Worm (Caenorhabditis elegans): Measurements from ENCODE around the gene oac-1.

Gene oac-1

DNA sequence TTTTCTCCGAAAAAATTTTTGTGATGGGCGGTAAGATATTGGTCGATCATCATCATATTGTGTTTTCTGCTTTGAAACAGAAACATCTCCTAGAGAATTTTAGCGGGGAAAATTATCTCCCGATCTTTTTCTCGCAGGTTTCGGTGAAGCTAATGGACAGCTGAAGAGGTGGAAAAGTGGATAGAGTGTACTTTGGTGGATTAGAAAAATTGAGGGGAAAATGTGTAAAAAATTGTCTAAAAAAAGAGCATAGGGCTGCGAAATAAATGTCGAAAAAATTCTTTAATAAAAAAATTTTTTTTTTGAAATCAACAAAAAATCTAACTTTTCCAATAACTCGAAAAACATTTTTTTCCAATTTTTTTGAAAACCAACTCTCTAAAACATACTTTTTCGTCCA is at the start of gene oac-1:
Gene oac-1 (minus strand): TSS at position 101 of the 400 bp plus-strand sequence.
- TF ChIP-seq him-1 (tag; optimal IDR thresholded peaks at IDR 0.05) (no peak), W03F9.2 (tag; optimal IDR thresholded peaks at IDR 0.05) (no peak), dao-5 (tag; optimal IDR thresholded peaks at IDR 0.05) (no peak)

DNA sequence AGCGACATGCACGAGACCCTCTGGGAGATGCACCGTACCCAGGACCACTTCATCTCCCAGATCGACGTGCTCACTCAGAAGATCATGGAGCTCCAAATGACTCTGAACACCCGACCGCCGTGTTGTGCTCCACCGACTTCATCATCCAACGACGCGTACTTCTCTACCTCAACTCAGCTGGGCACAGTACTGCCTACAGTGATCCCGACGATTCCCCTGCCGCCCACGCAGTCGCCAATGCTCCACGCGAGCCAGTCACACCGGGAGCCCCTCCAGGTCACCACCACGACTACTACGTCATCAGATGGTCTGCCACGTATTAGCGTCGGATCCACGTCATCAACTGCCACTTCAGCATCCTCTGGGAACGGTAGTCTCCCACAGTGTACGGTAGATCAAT is 49.6 kb upstream of the oac-1 start:
- TF ChIP-seq dao-5 (tag; optimal IDR thresholded peaks at IDR 0.05) (no peak), him-1 (tag; optimal IDR thresholded peaks at IDR 0.05) (no peak), W03F9.2 (tag; optimal IDR thresholded peaks at IDR 0.05) (no peak)

ce11 chrV:19599087-19599486 is 43.3 kb upstream of the oac-1 start:
- TF ChIP-seq him-1 (tag; optimal IDR thresholded peaks at IDR 0.05) (no peak), W03F9.2 (tag; optimal IDR thresholded peaks at IDR 0.05) (no peak), dao-5 (tag; optimal IDR thresholded peaks at IDR 0.05) (no peak)

- no peak for TF ChIP-seq W03F9.2 (tag; optimal IDR thresholded peaks at IDR 0.05)
These were observed 35.1 kb upstream of the oac-1 start for ce11 chrV:19590826-19591225.

- TF ChIP-seq him-1 (tag; optimal IDR thresholded peaks at IDR 0.05) (no peak), dao-5 (tag; optimal IDR thresholded peaks at IDR 0.05) (no peak), W03F9.2 (tag; optimal IDR thresholded peaks at IDR 0.05) (no peak)
These were observed 26.5 kb upstream of the oac-1 start for ce11 chrV:19582256-19582655.

DNA sequence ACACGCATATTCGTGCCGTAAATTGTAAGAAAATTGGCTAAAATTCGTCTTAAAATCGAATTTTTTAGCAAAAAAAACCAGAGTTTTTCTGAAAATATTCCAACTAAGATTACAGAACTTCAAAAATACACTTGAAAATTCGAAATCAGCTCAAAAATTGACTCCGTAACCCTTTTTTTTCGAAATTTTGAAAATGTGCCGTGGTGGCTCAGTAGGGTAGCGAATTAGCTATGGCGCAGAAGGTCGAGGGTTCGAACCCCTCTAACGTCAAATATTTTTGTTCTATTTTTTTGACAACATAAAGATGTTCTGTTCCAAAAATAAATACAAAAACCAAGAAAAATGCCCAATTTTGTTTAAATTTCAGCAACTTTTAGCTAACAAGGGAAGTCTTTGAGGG is 23.7 kb upstream of the oac-1 start:
- TF ChIP-seq dao-5 (tag; optimal IDR thresholded peaks at IDR 0.05) (no peak), him-1 (tag; optimal IDR thresholded peaks at IDR 0.05) (no peak)

DNA sequence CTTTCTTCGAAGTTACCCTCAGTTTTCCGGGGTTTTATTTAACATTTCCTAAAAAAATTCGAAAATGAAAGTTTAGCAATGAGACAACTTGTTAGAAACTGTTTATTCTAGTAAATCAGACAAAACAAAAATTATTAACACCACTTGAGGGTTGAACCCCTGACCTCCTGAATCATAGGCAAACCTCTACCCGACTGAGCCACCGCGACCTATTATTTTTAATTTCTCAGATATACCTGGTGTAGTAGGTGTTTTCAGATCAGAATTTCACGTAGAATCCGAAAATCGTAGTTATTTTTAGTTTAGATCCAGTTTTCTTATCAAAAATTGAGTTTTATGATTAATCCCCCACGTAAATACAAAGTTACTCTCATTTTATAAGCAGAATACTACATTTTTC is 14.3 kb upstream of the oac-1 start:
- TF ChIP-seq him-1 (tag; optimal IDR thresholded peaks at IDR 0.05) (no peak), dao-5 (tag; optimal IDR thresholded peaks at IDR 0.05) (no peak), W03F9.2 (tag; optimal IDR thresholded peaks at IDR 0.05) (no peak)

- TF ChIP-seq W03F9.2 (tag; optimal IDR thresholded peaks at IDR 0.05) = no peak
- no peak for TF ChIP-seq dao-5 (tag; optimal IDR thresholded peaks at IDR 0.05)
- no peak for TF ChIP-seq him-1 (tag; optimal IDR thresholded peaks at IDR 0.05)
These were observed 9.3 kb upstream of the oac-1 start, which contains the start of gene kcnl-1 for ce11 chrV:19565082-19565481. Gene kcnl-1, plus strand, starts transcription at chrV:19565382.

ce11 chrV:19555350-19555749 is 419 bp downstream of the oac-1 start:
- no peak for TF ChIP-seq W03F9.2 (tag; optimal IDR thresholded peaks at IDR 0.05)
- TF ChIP-seq dao-5 (tag; optimal IDR thresholded peaks at IDR 0.05) = no peak
- no peak for TF ChIP-seq him-1 (tag; optimal IDR thresholded peaks at IDR 0.05)

DNA sequence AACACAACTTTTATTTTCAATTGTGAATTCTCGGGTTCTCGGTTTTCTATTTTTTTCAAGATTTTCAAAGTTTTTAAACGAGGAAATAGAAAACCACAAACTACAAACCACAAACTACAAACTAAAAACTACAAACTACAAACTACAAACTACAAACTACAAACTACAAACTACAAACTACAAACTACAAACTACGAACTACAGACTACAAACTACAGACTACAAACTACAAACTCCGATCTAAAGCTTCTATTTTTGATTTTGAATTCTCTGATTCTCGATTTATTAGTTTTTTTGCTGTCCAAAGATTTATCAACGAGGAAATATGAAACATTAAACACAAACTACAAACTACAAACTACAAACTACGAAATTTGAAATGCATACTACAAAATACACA is 5.5 kb downstream of the oac-1 start:
- TF ChIP-seq dao-5 (tag; optimal IDR thresholded peaks at IDR 0.05) = no peak
- TF ChIP-seq W03F9.2 (tag; optimal IDR thresholded peaks at IDR 0.05) = no peak
- no peak for TF ChIP-seq him-1 (tag; optimal IDR thresholded peaks at IDR 0.05)

ce11 chrV:19549689-19550088 is 6.1 kb downstream of the oac-1 start, which contains the start of gene Y43F8B.20:
Gene Y43F8B.20, minus strand, starts transcription at chrV:19549789.
- no peak for TF ChIP-seq W03F9.2 (tag; optimal IDR thresholded peaks at IDR 0.05)
- no peak for TF ChIP-seq him-1 (tag; optimal IDR thresholded peaks at IDR 0.05)
- no peak for TF ChIP-seq dao-5 (tag; optimal IDR thresholded peaks at IDR 0.05)

- no peak for TF ChIP-seq W03F9.2 (tag; optimal IDR thresholded peaks at IDR 0.05)
- TF ChIP-seq him-1 (tag; optimal IDR thresholded peaks at IDR 0.05) = no peak
- TF ChIP-seq dao-5 (tag; optimal IDR thresholded peaks at IDR 0.05) = no peak
These were observed 9.1 kb downstream of the oac-1 start for ce11 chrV:19546673-19547072.

ce11 chrV:19546100-19546499 is 9.7 kb downstream of the oac-1 start, which contains the start of gene Y43F8B.1:
Gene Y43F8B.1, minus strand, starts transcription at chrV:19546200.
- TF ChIP-seq him-1 (tag; optimal IDR thresholded peaks at IDR 0.05) (no peak), W03F9.2 (tag; optimal IDR thresholded peaks at IDR 0.05) (no peak), dao-5 (tag; optimal IDR thresholded peaks at IDR 0.05) (no peak)

- TF ChIP-seq W03F9.2 (tag; optimal IDR thresholded peaks at IDR 0.05) (no peak), dao-5 (tag; optimal IDR thresholded peaks at IDR 0.05) (no peak), him-1 (tag; optimal IDR thresholded peaks at IDR 0.05) (no peak)
These were observed 10.7 kb downstream of the oac-1 start for ce11 chrV:19545026-19545425.

DNA sequence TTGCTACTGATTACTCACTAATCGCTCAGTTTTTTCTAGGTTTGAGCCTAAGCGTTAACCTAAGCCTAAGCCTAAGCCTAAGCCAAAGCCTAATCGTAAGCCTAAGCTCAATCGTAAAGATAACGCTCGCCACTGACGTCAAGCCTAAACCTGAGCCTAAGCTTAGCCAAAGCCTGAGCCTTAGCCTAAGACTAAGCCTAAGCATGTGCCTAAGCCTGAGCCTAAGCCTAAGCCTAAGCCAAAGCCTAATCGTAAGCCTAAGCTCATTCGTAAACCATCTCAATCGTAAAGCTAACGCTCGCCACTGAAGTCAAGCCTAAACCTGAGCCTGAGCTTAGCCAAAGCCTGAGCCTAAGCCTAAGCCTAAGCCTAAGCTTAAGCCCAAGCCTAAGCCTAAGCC is 12.3 kb downstream of the oac-1 start:
- TF ChIP-seq dao-5 (tag; optimal IDR thresholded peaks at IDR 0.05) (no peak), W03F9.2 (tag; optimal IDR thresholded peaks at IDR 0.05) (no peak), him-1 (tag; optimal IDR thresholded peaks at IDR 0.05) (no peak)

- TF ChIP-seq him-1 (tag; optimal IDR thresholded peaks at IDR 0.05) = no peak
- TF ChIP-seq W03F9.2 (tag; optimal IDR thresholded peaks at IDR 0.05) = no peak
- no peak for TF ChIP-seq dao-5 (tag; optimal IDR thresholded peaks at IDR 0.05)
These were observed 14.9 kb downstream of the oac-1 start for ce11 chrV:19540916-19541315.
